Worm (Caenorhabditis elegans) whole organism, L2 larva: Measurements from ENCODE around the gene F54C9.7.
A peak's percentile ranks its signal among the peaks of the same experiment; 100 is the strongest.

Source experiments
- C34F6.9 ChIP-seq: fragments of 150-350 bp; optimal IDR thresholded peaks from 2 replicates; lab custom pipeline; 2014; ENCODE audit warnings: missing biosample characterization, missing genetic modification characterization
- F13H6.1 ChIP-seq: sonication (generic microtip); optimal IDR thresholded peaks from 2 replicates; lab custom pipeline; 2016; ENCODE audit warnings: missing genetic modification characterization, missing compliant biosample characterization
- Y55F3AM.14 ChIP-seq: fragments of 200-800 bp; sonication (Bioruptor generic); optimal IDR thresholded peaks from 2 replicates; lab custom pipeline; 2018; ENCODE audit warnings: mild to moderate bottlenecking, missing genetic modification characterization, missing compliant biosample characterization
- ZK546.5 ChIP-seq: sonication (generic microtip); optimal IDR thresholded peaks from 2 replicates; lab custom pipeline; 2017; ENCODE audit warnings: missing biosample characterization, missing genetic modification characterization
- alr-1 ChIP-seq: fragments of 150-350 bp; optimal IDR thresholded peaks from 2 replicates; lab custom pipeline; 2014; ENCODE audit warnings: missing biosample characterization, missing genetic modification characterization
- aly-2 ChIP-seq: fragments of 150-350 bp; optimal IDR thresholded peaks from 2 replicates; lab custom pipeline; 2014; ENCODE audit warnings: missing biosample characterization, missing genetic modification characterization
- ama-1 ChIP-seq: fragments of 150-350 bp; optimal IDR thresholded peaks from 2 replicates; lab custom pipeline; 2018; ENCODE audit warnings: inconsistent platforms
- blmp-1 ChIP-seq: sonication (generic microtip); optimal IDR thresholded peaks from 2 replicates; lab custom pipeline; 2017; ENCODE audit warnings: missing genetic modification characterization, mild to moderate bottlenecking, missing compliant biosample characterization, antibody characterized with exemption, moderate library complexity; ENCODE audit not compliant: insufficient read depth
- ceh-16 ChIP-seq: fragments of 150-350 bp; optimal IDR thresholded peaks from 2 replicates; lab custom pipeline; 2014; ENCODE audit warnings: missing biosample characterization, missing genetic modification characterization
- crh-2 ChIP-seq: sonication (generic microtip); optimal IDR thresholded peaks from 2 replicates; lab custom pipeline; 2017; ENCODE audit warnings: missing biosample characterization, missing genetic modification characterization
- dmd-4 ChIP-seq: sonication (generic microtip); optimal IDR thresholded peaks from 2 replicates; lab custom pipeline; 2017; ENCODE audit warnings: missing biosample characterization, missing genetic modification characterization
- egl-27 ChIP-seq: sonication (generic microtip); optimal IDR thresholded peaks from 3 replicates; lab custom pipeline; 2017; ENCODE audit warnings: missing biosample characterization, missing genetic modification reagents, missing genetic modification characterization
- elt-1 ChIP-seq: fragments of 150-350 bp; optimal IDR thresholded peaks from 2 replicates; lab custom pipeline; 2014; ENCODE audit warnings: missing biosample characterization, missing genetic modification characterization
- elt-3 ChIP-seq: sonication (generic microtip); optimal IDR thresholded peaks from 2 replicates; lab custom pipeline; 2017; ENCODE audit warnings: missing biosample characterization, missing genetic modification characterization
- fos-1 ChIP-seq: fragments of 150-350 bp; optimal IDR thresholded peaks from 2 replicates; lab custom pipeline; 2014; ENCODE audit warnings: missing biosample characterization, missing genetic modification characterization
- gmeb-1 ChIP-seq: fragments of 150-350 bp; optimal IDR thresholded peaks from 2 replicates; lab custom pipeline; 2014; ENCODE audit warnings: missing biosample characterization, missing genetic modification characterization
- lin-11 ChIP-seq: fragments of 150-350 bp; sonication (generic microtip); optimal IDR thresholded peaks from 2 replicates; lab custom pipeline; 2014; ENCODE audit warnings: missing biosample characterization, missing genetic modification characterization, inconsistent platforms, mixed read lengths
- lin-13 ChIP-seq: fragments of 150-350 bp; optimal IDR thresholded peaks from 2 replicates; lab custom pipeline; 2014; ENCODE audit warnings: missing biosample characterization, missing genetic modification reagents, missing genetic modification characterization
- lin-39 ChIP-seq: fragments of 150-350 bp; optimal IDR thresholded peaks from 2 replicates; lab custom pipeline; 2014; ENCODE audit warnings: missing biosample characterization, missing genetic modification reagents, missing genetic modification characterization
- lsy-2 ChIP-seq, 2 experiments: fragments of 150-350 bp in 1 of 2; sonication (generic microtip) in 1 of 2; optimal IDR thresholded peaks; 2 replicates each; lab custom pipeline; 2014 to 2017; ENCODE audit warnings: missing biosample characterization in 2 of 2, missing genetic modification characterization in 2 of 2
- mab-5 ChIP-seq: fragments of 150-350 bp; optimal IDR thresholded peaks from 2 replicates; lab custom pipeline; 2014; ENCODE audit warnings: missing biosample characterization, missing genetic modification characterization
- mbf-1 ChIP-seq: sonication (generic microtip); optimal IDR thresholded peaks from 2 replicates; lab custom pipeline; 2017; ENCODE audit warnings: missing biosample characterization, missing genetic modification characterization
- mdl-1 ChIP-seq, 2 experiments: fragments of 150-350 bp in 1 of 2; sonication (generic microtip) in 1 of 2; optimal IDR thresholded peaks; 2 replicates each; lab custom pipeline; 2017; ENCODE audit warnings: missing biosample characterization in 2 of 2, missing genetic modification characterization in 2 of 2
- nhr-12 ChIP-seq: fragments of 150-350 bp; optimal IDR thresholded peaks from 2 replicates; lab custom pipeline; 2014; ENCODE audit warnings: missing biosample characterization, missing genetic modification characterization
- nhr-129 ChIP-seq: fragments of 150-350 bp; optimal IDR thresholded peaks from 2 replicates; lab custom pipeline; 2014; ENCODE audit warnings: missing biosample characterization, missing genetic modification characterization
- nhr-21 ChIP-seq: fragments of 150-350 bp; optimal IDR thresholded peaks from 2 replicates; lab custom pipeline; 2014; ENCODE audit warnings: missing biosample characterization, missing genetic modification characterization
- nhr-23 ChIP-seq: fragments of 150-350 bp; optimal IDR thresholded peaks from 2 replicates; lab custom pipeline; 2014; ENCODE audit warnings: missing biosample characterization, missing genetic modification reagents, missing genetic modification characterization
- nhr-237 ChIP-seq: fragments of 150-350 bp; optimal IDR thresholded peaks from 2 replicates; lab custom pipeline; 2014; ENCODE audit warnings: missing biosample characterization, missing genetic modification characterization
- nhr-6 ChIP-seq: fragments of 150-350 bp; optimal IDR thresholded peaks from 2 replicates; lab custom pipeline; 2014; ENCODE audit warnings: missing biosample characterization, missing genetic modification characterization
- nhr-77 ChIP-seq: fragments of 150-350 bp; optimal IDR thresholded peaks from 2 replicates; lab custom pipeline; 2014; ENCODE audit warnings: missing biosample characterization, missing genetic modification characterization
- peb-1 ChIP-seq: fragments of 150-350 bp; optimal IDR thresholded peaks from 2 replicates; lab custom pipeline; 2014; ENCODE audit warnings: missing biosample characterization, missing genetic modification characterization
- sem-4 ChIP-seq: fragments of 150-350 bp; optimal IDR thresholded peaks from 2 replicates; lab custom pipeline; 2014; ENCODE audit warnings: missing biosample characterization, missing genetic modification reagents, missing genetic modification characterization
- skn-1 ChIP-seq: sonication (generic microtip); optimal IDR thresholded peaks from 2 replicates; lab custom pipeline; 2017; ENCODE audit warnings: missing biosample characterization, missing genetic modification characterization
- sma-3 ChIP-seq: sonication (generic microtip); optimal IDR thresholded peaks from 2 replicates; lab custom pipeline; 2016; ENCODE audit warnings: missing genetic modification reagents, missing genetic modification characterization, missing compliant biosample characterization
- sma-9 ChIP-seq, 2 experiments: fragments of 150-350 bp in 1 of 2; sonication (generic microtip) in 1 of 2; optimal IDR thresholded peaks; 2 replicates each; lab custom pipeline; 2014 to 2016; ENCODE audit warnings: missing genetic modification characterization in 2 of 2, mild to moderate bottlenecking in 1 of 2, missing biosample characterization in 1 of 2, missing compliant biosample characterization in 1 of 2, missing genetic modification reagents in 1 of 2, moderate library complexity in 1 of 2
- snpc-4 ChIP-seq: fragments of 150-350 bp; optimal IDR thresholded peaks from 2 replicates; lab custom pipeline; 2014; ENCODE audit warnings: missing biosample characterization, missing genetic modification characterization
- unc-39 ChIP-seq: fragments of 150-350 bp; optimal IDR thresholded peaks from 2 replicates; lab custom pipeline; 2014; ENCODE audit warnings: missing biosample characterization, missing genetic modification characterization
- unc-55 ChIP-seq: fragments of 150-350 bp; sonication (generic microtip); optimal IDR thresholded peaks from 3 replicates; lab custom pipeline; 2014; ENCODE audit warnings: missing biosample characterization, missing genetic modification reagents, missing genetic modification characterization
- zag-1 ChIP-seq: fragments of 150-350 bp; optimal IDR thresholded peaks from 2 replicates; lab custom pipeline; 2014; ENCODE audit warnings: missing biosample characterization, missing genetic modification characterization
- ztf-1 ChIP-seq: fragments of 200-800 bp; sonication (Bioruptor generic); conservative IDR thresholded peaks from 2 replicates; pipeline ENCODE4 v1.3.6; 2022; ENCODE audit warnings: missing genetic modification characterization, missing compliant biosample characterization
- ztf-11 ChIP-seq: sonication (generic microtip); optimal IDR thresholded peaks from 2 replicates; lab custom pipeline; 2017; ENCODE audit warnings: missing biosample characterization, missing genetic modification characterization
- ztf-4 ChIP-seq: fragments of 150-350 bp; optimal IDR thresholded peaks from 2 replicates; lab custom pipeline; 2014; ENCODE audit warnings: missing biosample characterization, missing genetic modification characterization

F54C9.7 gene

ce11 chrII:8536060-8536459, 37.1 kb upstream of the F54C9.7 start, which contains the start of gene W01C9.2:
Gene W01C9.2, plus strand, starts transcription at chrII:8536360.
- TF ChIP-seq C34F6.9 (tag; lab: Kevin White, UChicago), result no peak
- no peak for TF ChIP-seq sma-3
- no peak for TF ChIP-seq gmeb-1 (tag; lab: Kevin White, UChicago)
- TF ChIP-seq egl-27 (tag; lab: Kevin White, UChicago), result no peak
- TF ChIP-seq nhr-23 (tag; lab: Kevin White, UChicago), result no peak
- TF ChIP-seq alr-1 (tag; lab: Kevin White, UChicago), result no peak
- no peak for TF ChIP-seq nhr-6 (tag; lab: Kevin White, UChicago)

ce11 chrII:8540412-8540811, 32.7 kb upstream of the F54C9.7 start, which contains the start of gene pqn-73:
Gene pqn-73, plus strand, starts transcription at chrII:8540712.
- TF ChIP-seq ztf-4 (no peak), mbf-1 (tag; lab: Kevin White, UChicago) (no peak), nhr-6 (tag; lab: Kevin White, UChicago) (no peak), peb-1 (tag; lab: Kevin White, UChicago) (no peak), egl-27 (tag; lab: Kevin White, UChicago) (no peak), nhr-77 (tag; lab: Kevin White, UChicago) (no peak), mab-5 (tag; lab: Kevin White, UChicago) (no peak), mdl-1 (tag; optimal IDR thresholded peaks at IDR 0.05; lab: Kevin White, UChicago) (no peak), nhr-237 (no peak), fos-1 (tag; lab: Kevin White, UChicago) (no peak), unc-39 (tag; lab: Kevin White, UChicago) (no peak), snpc-4 (no peak), C34F6.9 (tag; lab: Kevin White, UChicago) (no peak), zag-1 (no peak), blmp-1 (tag; lab: Kevin White, UChicago) (no peak), sem-4 (tag; lab: Kevin White, UChicago) (no peak), lsy-2 (tag; optimal IDR thresholded peaks at IDR 0.05; lab: Kevin White, UChicago) (no peak), elt-1 (tag; lab: Kevin White, UChicago) (no peak)

DNA sequence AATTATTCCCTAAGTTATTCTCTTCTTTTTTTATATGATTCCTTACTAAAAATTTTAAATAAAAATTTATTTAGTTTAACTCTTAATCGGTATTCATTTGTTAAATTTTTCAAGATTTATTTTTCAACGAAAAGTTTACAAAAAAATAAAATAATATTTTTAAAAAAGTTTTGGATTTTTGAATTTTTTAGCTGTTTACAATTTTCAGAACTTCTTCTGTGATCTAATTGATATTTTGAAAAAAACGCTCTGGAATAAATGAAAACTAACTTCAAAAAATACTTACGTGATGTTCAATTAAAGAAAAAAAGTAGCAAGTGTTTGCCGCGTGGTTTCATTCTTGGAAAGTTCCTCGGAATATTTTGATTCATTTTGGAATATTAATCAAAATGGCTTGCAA, 27.8 kb upstream of the F54C9.7 start, which contains the start of gene decr-1.2:
Gene decr-1.2, plus strand, starts transcription at position 301 of the 400 bp plus-strand sequence.
- TF ChIP-seq sem-4 (tag; lab: Kevin White, UChicago) (no peak), nhr-23 (tag; lab: Kevin White, UChicago) (no peak), Y55F3AM.14 (GFP tag; lab: Kevin White, UChicago) (no peak), nhr-12 (tag; lab: Kevin White, UChicago) (no peak), crh-2 (tag; lab: Kevin White, UChicago) (no peak), lin-39 (no peak), aly-2 (tag; lab: Kevin White, UChicago) (no peak), nhr-129 (tag; lab: Kevin White, UChicago) (no peak), nhr-77 (tag; lab: Kevin White, UChicago) (no peak), skn-1 (tag; lab: Kevin White, UChicago) (no peak), ztf-1 (GFP tag; lab: Robert Waterston, UW) (no peak), lsy-2 (tag; optimal IDR thresholded peaks at IDR 0.05; lab: Kevin White, UChicago) (no peak), zag-1 (no peak), nhr-6 (tag; lab: Kevin White, UChicago) (no peak), sma-3 (no peak), C34F6.9 (tag; lab: Kevin White, UChicago) (no peak)
- TF ChIP-seq, all 48 proteins: peak for 0

- TF ChIP-seq egl-27 (tag; lab: Kevin White, UChicago) (peak; percentile 18), lin-11 (peak; percentile 30), nhr-6 (tag; lab: Kevin White, UChicago) (no peak), elt-1 (tag; lab: Kevin White, UChicago) (no peak), lin-39 (no peak), zag-1 (peak; percentile 11), blmp-1 (tag; lab: Kevin White, UChicago) (no peak), skn-1 (tag; lab: Kevin White, UChicago) (no peak), ama-1 (lab: Kevin White, UChicago) (no peak), lin-13 (peak; percentile 40), dmd-4 (tag; lab: Kevin White, UChicago) (no peak), unc-55 (GFP tag; lab: Kevin White, UChicago) (peak; percentile 12), alr-1 (tag; lab: Kevin White, UChicago) (no peak), gmeb-1 (tag; lab: Kevin White, UChicago) (no peak), F13H6.1 (tag; lab: Kevin White, UChicago) (peak; percentile 68), C34F6.9 (tag; lab: Kevin White, UChicago) (peak; percentile 31), ceh-16 (tag; lab: Kevin White, UChicago) (no peak), nhr-21 (peak; percentile 45), elt-3 (tag; lab: Kevin White, UChicago) (no peak), unc-39 (tag; lab: Kevin White, UChicago) (no peak), lsy-2 (tag; optimal IDR thresholded peaks at IDR 0.05; lab: Kevin White, UChicago) (peak in 1 of 2 experiments; percentile 30), nhr-129 (tag; lab: Kevin White, UChicago) (peak; percentile 79), nhr-77 (tag; lab: Kevin White, UChicago) (no peak), aly-2 (tag; lab: Kevin White, UChicago) (no peak), crh-2 (tag; lab: Kevin White, UChicago) (peak; percentile 48), fos-1 (tag; lab: Kevin White, UChicago) (peak; percentile 82), mbf-1 (tag; lab: Kevin White, UChicago) (no peak), snpc-4 (no peak), sma-9 (GFP tag; optimal IDR thresholded peaks at IDR 0.05; lab: Kevin White, UChicago) (peak; percentile 71), sma-9 (tag; optimal IDR thresholded peaks at IDR 0.05; lab: Kevin White, UChicago) (no peak), sma-3 (no peak), ZK546.5 (tag; lab: Kevin White, UChicago) (no peak), nhr-23 (tag; lab: Kevin White, UChicago) (no peak), ztf-11 (no peak), ztf-4 (no peak)
Measured at ce11 chrII:8546975-8547374, 26.2 kb upstream of the F54C9.7 start.
